Fruit fly (Drosophila melanogaster) whole organism, embryonic: ENCODE results near the gene CG5096.

Source experiments
- Ada2b ChIP-seq: fragments of 200-800 bp; sonication (Bioruptor generic); IDR thresholded peaks from 2 replicates; pipeline ENCODE4 v1.3.6; 2022; ENCODE audit warnings: missing biosample characterization, missing genetic modification characterization
- Aef1 ChIP-seq: fragments of 200-800 bp; sonication (Bioruptor generic); IDR thresholded peaks from 3 replicates; pipeline ENCODE4 v1.3.6; 2022; ENCODE audit warnings: missing biosample characterization, missing genetic modification characterization
- BEAF-32 ChIP-seq: fragments of 200-800 bp; sonication (Bioruptor generic); optimal IDR thresholded peaks from 3 replicates; lab custom pipeline; 2017; ENCODE audit warnings: missing biosample characterization, missing genetic modification characterization, mild to moderate bottlenecking, moderate library complexity, missing genetic modification reagents
- CG12104 ChIP-seq: fragments of 200-800 bp; sonication (Bioruptor generic); optimal IDR thresholded peaks from 3 replicates; lab custom pipeline; 2016; ENCODE audit warnings: missing biosample characterization, missing genetic modification characterization
- CG13775 ChIP-seq: fragments of 200-800 bp; sonication (Bioruptor generic); optimal IDR thresholded peaks from 3 replicates; lab custom pipeline; 2017; ENCODE audit warnings: missing biosample characterization, mild to moderate bottlenecking, missing genetic modification characterization
- CG15011 ChIP-seq: fragments of 200-800 bp; sonication (Bioruptor generic); optimal IDR thresholded peaks from 3 replicates; lab custom pipeline; 2018; ENCODE audit warnings: missing biosample characterization, mild to moderate bottlenecking, missing genetic modification characterization
- CG1602 ChIP-seq: fragments of 200-800 bp; sonication (Bioruptor generic); optimal IDR thresholded peaks from 3 replicates; lab custom pipeline; 2016; ENCODE audit warnings: missing biosample characterization, missing genetic modification characterization
- CG17328 ChIP-seq: fragments of 200-800 bp; sonication (Bioruptor generic); IDR thresholded peaks from 2 replicates; pipeline ENCODE4 v1.3.6; 2022; ENCODE audit warnings: missing biosample characterization, missing genetic modification characterization
- CG18476 ChIP-seq: fragments of 200-800 bp; sonication (Bioruptor generic); optimal IDR thresholded peaks from 2 replicates; lab custom pipeline; 2016; ENCODE audit warnings: missing biosample characterization, mild to moderate bottlenecking, missing genetic modification characterization
- CG2875 ChIP-seq: fragments of 200-800 bp; sonication (Bioruptor generic); optimal IDR thresholded peaks from 2 replicates; lab custom pipeline; 2017; ENCODE audit warnings: missing biosample characterization, mild to moderate bottlenecking, missing genetic modification characterization, missing genetic modification reagents
- CG2889 ChIP-seq: fragments of 200-800 bp; sonication (Bioruptor generic); IDR thresholded peaks from 3 replicates; pipeline ENCODE4 v1.3.6; 2022; ENCODE audit warnings: missing biosample characterization, missing genetic modification characterization
- CG30020 ChIP-seq: fragments of 200-800 bp; optimal IDR thresholded peaks from 2 replicates; lab custom pipeline; 2019; ENCODE audit warnings: missing biosample characterization, mild to moderate bottlenecking, missing genetic modification characterization, moderate library complexity
- CG3163 ChIP-seq: fragments of 200-800 bp; sonication (Bioruptor generic); optimal IDR thresholded peaks from 3 replicates; lab custom pipeline; 2016; ENCODE audit warnings: missing biosample characterization, missing genetic modification characterization
- CG32772 ChIP-seq: fragments of 200-800 bp; sonication (Bioruptor generic); IDR thresholded peaks from 2 replicates; pipeline ENCODE4 v1.3.6; 2022; ENCODE audit warnings: missing biosample characterization, missing genetic modification characterization
- CG4328 ChIP-seq: fragments of 200-800 bp; sonication (Bioruptor generic); optimal IDR thresholded peaks from 3 replicates; lab custom pipeline; 2017; ENCODE audit warnings: missing biosample characterization, missing genetic modification reagents, missing genetic modification characterization
- CG4820 ChIP-seq: fragments of 200-800 bp; sonication (Bioruptor generic); optimal IDR thresholded peaks from 3 replicates; lab custom pipeline; 2016; ENCODE audit warnings: missing biosample characterization, missing genetic modification characterization
- CG6272 ChIP-seq: fragments of 200-800 bp; sonication (Bioruptor generic); IDR thresholded peaks from 2 replicates; pipeline ENCODE4 v1.3.6; 2022; ENCODE audit warnings: missing biosample characterization, missing genetic modification characterization
- CG6654 ChIP-seq: fragments of 200-800 bp; sonication (Bioruptor generic); optimal IDR thresholded peaks from 2 replicates; lab custom pipeline; 2017; ENCODE audit warnings: missing biosample characterization, mild to moderate bottlenecking, missing genetic modification characterization
- CG7271 ChIP-seq: fragments of 200-800 bp; sonication (Bioruptor generic); optimal IDR thresholded peaks from 2 replicates; lab custom pipeline; 2018; ENCODE audit warnings: missing biosample characterization, mild to moderate bottlenecking, missing genetic modification characterization, moderate library complexity
- CG7786 ChIP-seq: fragments of 200-800 bp; sonication (Bioruptor generic); optimal IDR thresholded peaks from 2 replicates; lab custom pipeline; 2016; ENCODE audit warnings: missing biosample characterization, missing genetic modification characterization
- CG7928 ChIP-seq: fragments of 200-800 bp; sonication (Bioruptor generic); optimal IDR thresholded peaks from 2 replicates; lab custom pipeline; 2017; ENCODE audit warnings: missing biosample characterization, mild to moderate bottlenecking, missing genetic modification characterization
- CG8478 ChIP-seq: fragments of >200 bp; optimal IDR thresholded peaks from 2 replicates; lab custom pipeline; 2018
- CG9797 ChIP-seq: fragments of 200-800 bp; sonication (Bioruptor generic); optimal IDR thresholded peaks from 3 replicates; lab custom pipeline; 2018; ENCODE audit warnings: missing biosample characterization, mild to moderate bottlenecking, missing genetic modification characterization
- CkIIα-i1 ChIP-seq: fragments of 200-800 bp; sonication (Bioruptor generic); IDR thresholded peaks from 2 replicates; pipeline ENCODE4 v1.3.6; 2022; ENCODE audit warnings: missing biosample characterization, missing genetic modification characterization
- Doc2 ChIP-seq: fragments of 200-800 bp; sonication (Bioruptor generic); IDR thresholded peaks from 2 replicates; pipeline ENCODE4 v1.3.6; 2022; ENCODE audit warnings: missing biosample characterization, missing genetic modification characterization
- Fer1 ChIP-seq: fragments of 200-800 bp; sonication (Bioruptor generic); optimal IDR thresholded peaks from 2 replicates; lab custom pipeline; 2017; ENCODE audit warnings: missing biosample characterization, mild to moderate bottlenecking, missing genetic modification characterization
- Fer3 ChIP-seq: fragments of 200-800 bp; sonication (Bioruptor generic); optimal IDR thresholded peaks from 2 replicates; lab custom pipeline; 2018; ENCODE audit warnings: missing biosample characterization, mild to moderate bottlenecking, missing genetic modification characterization, moderate library complexity
- HLH4C ChIP-seq: fragments of 200-800 bp; sonication (Bioruptor generic); IDR thresholded peaks from 3 replicates; pipeline ENCODE4 v1.3.6; 2022; ENCODE audit warnings: missing biosample characterization, missing genetic modification characterization; ENCODE audit not compliant: partially characterized antibody
- Med ChIP-seq: fragments of 200-800 bp; sonication (Bioruptor generic); peaks from one replicate; lab custom pipeline; 2016; ENCODE audit warnings: missing biosample characterization, missing genetic modification characterization, mild to moderate bottlenecking, inconsistent platforms, moderate library complexity
- Mes4 ChIP-seq: fragments of 200-800 bp; sonication (Bioruptor generic); optimal IDR thresholded peaks from 2 replicates; lab custom pipeline; 2016; ENCODE audit warnings: missing biosample characterization, missing genetic modification characterization
- Six4 ChIP-seq: fragments of 200-800 bp; sonication (Bioruptor generic); optimal IDR thresholded peaks from 2 replicates; lab custom pipeline; 2016; ENCODE audit warnings: missing biosample characterization, missing genetic modification characterization
- Sox102F ChIP-seq: fragments of 200-800 bp; sonication (Bioruptor generic); optimal IDR thresholded peaks from 2 replicates; lab custom pipeline; 2018; ENCODE audit warnings: missing biosample characterization, mild to moderate bottlenecking, missing genetic modification characterization, moderate library complexity
- Spps ChIP-seq: fragments of 200-800 bp; sonication (Bioruptor generic); optimal IDR thresholded peaks from 2 replicates; lab custom pipeline; 2018; ENCODE audit warnings: missing biosample characterization, mild to moderate bottlenecking, missing genetic modification characterization
- Xbp1 ChIP-seq: fragments of 200-800 bp; sonication (Bioruptor generic); optimal IDR thresholded peaks from 3 replicates; lab custom pipeline; 2016; ENCODE audit warnings: missing biosample characterization, mild to moderate bottlenecking, missing genetic modification characterization
- amos ChIP-seq: fragments of 200-800 bp; sonication (Bioruptor generic); IDR thresholded peaks from 2 replicates; pipeline ENCODE4 v1.3.6; 2022; ENCODE audit warnings: missing biosample characterization, missing genetic modification characterization; ENCODE audit not compliant: partially characterized antibody
- ase ChIP-seq: fragments of 200-800 bp; sonication (Bioruptor generic); IDR thresholded peaks from 3 replicates; pipeline ENCODE4 v1.3.6; 2022; ENCODE audit warnings: missing biosample characterization, missing genetic modification characterization
- cato ChIP-seq: fragments of 200-800 bp; sonication (Bioruptor generic); optimal IDR thresholded peaks from 2 replicates; lab custom pipeline; 2016; ENCODE audit warnings: missing biosample characterization, missing genetic modification characterization, borderline replicate concordance
- chn ChIP-seq: fragments of 200-800 bp; sonication (Bioruptor generic); optimal IDR thresholded peaks from 2 replicates; lab custom pipeline; 2016; ENCODE audit warnings: missing biosample characterization, missing genetic modification characterization
- dimm ChIP-seq: fragments of 200-800 bp; sonication (Bioruptor generic); IDR thresholded peaks from 2 replicates; pipeline ENCODE4 v1.3.6; 2022; ENCODE audit warnings: missing biosample characterization, missing genetic modification characterization
- eve ChIP-seq, 2 experiments: fragments of >200 bp; optimal IDR thresholded peaks; 2 replicates each; lab custom pipeline; 2017; ENCODE audit warnings: missing biosample characterization in 2 of 2, missing genetic modification characterization in 2 of 2
- fd102C ChIP-seq: fragments of 200-800 bp; sonication (Bioruptor generic); optimal IDR thresholded peaks from 2 replicates; lab custom pipeline; 2018; ENCODE audit warnings: missing biosample characterization, mild to moderate bottlenecking, missing genetic modification characterization, moderate library complexity
- fd64A ChIP-seq: fragments of 200-800 bp; sonication (Bioruptor generic); optimal IDR thresholded peaks from 3 replicates; lab custom pipeline; 2018; ENCODE audit warnings: missing biosample characterization, mild to moderate bottlenecking, missing genetic modification characterization
- hbn ChIP-seq: fragments of 200-800 bp; sonication (Bioruptor generic); IDR thresholded peaks from 2 replicates; pipeline ENCODE4 v1.3.6; 2022; ENCODE audit warnings: missing biosample characterization, missing genetic modification characterization; ENCODE audit not compliant: partially characterized antibody
- hkb ChIP-seq, 2 experiments: fragments of 200-800 bp in 1 of 2; fragments of >200 bp in 1 of 2; sonication (Bioruptor generic) in 1 of 2; IDR thresholded peaks in 1 of 2; optimal IDR thresholded peaks in 1 of 2; 2 replicates each; pipeline versions ENCODE4 v1.3.6 to Lab custom; 2017 to 2022; ENCODE audit warnings: missing biosample characterization in 1 of 2, missing genetic modification characterization in 1 of 2
- phol ChIP-seq: fragments of 200-800 bp; sonication (Bioruptor generic); optimal IDR thresholded peaks from 3 replicates; lab custom pipeline; 2018; ENCODE audit warnings: missing biosample characterization, mild to moderate bottlenecking, missing genetic modification characterization, moderate library complexity
- sim ChIP-seq: fragments of 200-800 bp; sonication (Bioruptor generic); IDR thresholded peaks from 2 replicates; pipeline ENCODE4 v1.3.6; 2022; ENCODE audit warnings: missing biosample characterization, missing genetic modification characterization
- tgo ChIP-seq: fragments of 200-800 bp; sonication (Bioruptor generic); IDR thresholded peaks from 3 replicates; pipeline ENCODE4 v1.3.6; 2022; ENCODE audit warnings: missing biosample characterization, missing genetic modification characterization
- toy ChIP-seq: fragments of 200-800 bp; sonication (Bioruptor generic); IDR thresholded peaks from 2 replicates; pipeline ENCODE4 v1.3.6; 2022; ENCODE audit warnings: missing biosample characterization, missing genetic modification characterization
- tup ChIP-seq: fragments of 200-800 bp; sonication (Bioruptor generic); optimal IDR thresholded peaks from 2 replicates; lab custom pipeline; 2016; ENCODE audit warnings: missing biosample characterization, mild to moderate bottlenecking, missing genetic modification characterization, moderate library complexity
- z ChIP-seq: fragments of 200-800 bp; sonication (Bioruptor generic); IDR thresholded peaks from 3 replicates; pipeline ENCODE4 v1.3.6; 2022; ENCODE audit warnings: missing biosample characterization, missing genetic modification characterization

CG5096 gene

DNA sequence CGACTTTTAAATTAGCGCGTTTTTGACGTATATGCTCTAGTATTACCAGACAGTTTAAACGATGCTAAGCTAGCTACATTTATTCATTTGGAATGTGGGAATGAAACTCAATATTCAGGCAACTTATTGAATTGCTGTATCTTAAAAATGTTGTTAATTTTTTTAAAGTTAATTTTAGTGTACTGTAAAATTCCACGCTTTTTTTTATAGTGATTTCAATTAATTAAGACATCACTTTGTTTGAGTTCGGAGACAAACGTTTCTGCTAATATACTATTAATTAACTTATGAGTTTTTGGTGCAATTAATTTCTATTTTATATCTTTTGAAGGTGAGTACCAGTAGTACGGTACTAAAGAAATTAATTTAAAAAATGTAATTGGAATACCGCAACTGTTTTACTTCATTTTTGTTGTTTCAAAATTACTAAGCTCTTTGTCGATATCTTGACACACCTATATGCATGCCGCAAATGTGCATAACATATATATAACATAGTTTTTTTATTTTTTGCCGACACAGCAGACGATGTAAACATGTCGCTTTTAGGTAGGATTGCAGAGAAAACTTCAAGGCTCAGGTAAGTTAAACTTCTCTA, 4.2 kb downstream of the CG5096 start, which contains the start of the genes Cdk1 and mRpS7 (continued):
- TF ChIP-seq Aef1 (peak; percentile 53), hkb (optimal IDR thresholded peaks at IDR 0.05; lab: Kevin White, UChicago) (no peak), hkb (GFP tag; IDR thresholded peaks at IDR 0.05; lab: Robert Waterston, UW) (peak; percentile 82), CG1602 (peak; percentile 70), eve (GFP tag; optimal IDR thresholded peaks at IDR 0.05; lab: Kevin White, UChicago) (peak in 1 of 2 experiments; percentile 41), CG3163 (GFP tag; lab: Kevin White, UChicago) (peak; percentile 8), CG18476 (GFP tag; lab: Kevin White, UChicago) (peak; percentile 64), CG4328 (GFP tag; lab: Kevin White, UChicago) (no peak), BEAF-32 (GFP tag; lab: Kevin White, UChicago) (peak; percentile 33), chn (peak; percentile 44), CG15011 (GFP tag; lab: Kevin White, UChicago) (peak; percentile 41), CG12104 (peak; percentile 63), amos (GFP tag; lab: Robert Waterston, UW) (no peak), CG13775 (GFP tag; lab: Kevin White, UChicago) (peak; percentile 80), Spps (tag; lab: Kevin White, UChicago) (peak; percentile 66), cato (GFP tag; lab: Kevin White, UChicago) (peak; percentile 63), Xbp1 (GFP tag; lab: Kevin White, UChicago) (peak; percentile 77), toy (GFP tag; lab: Robert Waterston, UW) (no peak), Sox102F (GFP tag; lab: Kevin White, UChicago) (no peak), fd102C (no peak), HLH4C (no peak), fd64A (GFP tag; lab: Kevin White, UChicago) (no peak), CG6272 (GFP tag; lab: Robert Waterston, UW) (0 out of 2 replicates have a peak, but pooled peaks have one; percentile 7), tgo (GFP tag; lab: Robert Waterston, UW) (peak; percentile 61), CG7271 (tag; lab: Kevin White, UChicago) (peak; percentile 37), Six4 (peak; percentile 48), CG7786 (GFP tag; lab: Kevin White, UChicago) (peak; percentile 47), CG32772 (GFP tag; lab: Robert Waterston, UW) (peak; percentile 72), CG2875 (GFP tag; lab: Kevin White, UChicago) (peak; percentile 27), tup (GFP tag; lab: Kevin White, UChicago) (no peak), Doc2 (GFP tag; lab: Robert Waterston, UW) (no peak), CG9797 (GFP tag; lab: Kevin White, UChicago) (peak; percentile 28), CG8478 (lab: Kevin White, UChicago) (no peak), sim (GFP tag; lab: Robert Waterston, UW) (no peak), CG2889 (GFP tag; lab: Robert Waterston, UW) (peak; percentile 13; the same call in 1 of the 3 replicates), CG30020 (peak; percentile 100), dimm (no peak), ase (GFP tag; lab: Robert Waterston, UW) (peak; percentile 60; the same call in 2 of the 3 replicates), CG7928 (GFP tag; lab: Kevin White, UChicago) (peak; percentile 18), Mes4 (GFP tag; lab: Kevin White, UChicago) (peak; percentile 47), z (GFP tag; lab: Robert Waterston, UW) (no peak), CkIIα-i1 (GFP tag; lab: Robert Waterston, UW) (no peak), Ada2b (GFP tag; lab: Robert Waterston, UW) (peak; percentile 50; the same call in 1 of the 2 replicates), Fer3 (peak; percentile 74), phol (peak; percentile 89), CG17328 (GFP tag; lab: Robert Waterston, UW) (peak; percentile 70), Fer1 (peak; percentile 32), Med (GFP tag; lab: Kevin White, UChicago) (peak; percentile 86), hbn (GFP tag; lab: Robert Waterston, UW) (no peak), CG6654 (GFP tag; lab: Kevin White, UChicago) (peak; percentile 7), CG4820 (GFP tag; lab: Kevin White, UChicago) (peak; percentile 70)
